Fruit fly (Drosophila melanogaster) whole organism, prepupa: Measurements from ENCODE around the gene COX7AL2.

Source experiments
- Blimp-1 ChIP-seq: fragments of 200-800 bp; sonication (Bioruptor generic); optimal IDR thresholded peaks from 3 replicates; lab custom pipeline; 2017; ENCODE audit warnings: missing biosample characterization, missing genetic modification characterization, mild to moderate bottlenecking, moderate library complexity, missing genetic modification reagents
- CG10631 ChIP-seq: fragments of 200-800 bp; sonication (Bioruptor generic); optimal IDR thresholded peaks from 2 replicates; lab custom pipeline; 2016; ENCODE audit warnings: missing biosample characterization, missing genetic modification characterization
- CG11294 ChIP-seq: fragments of 200-800 bp; sonication (Bioruptor generic); IDR thresholded peaks from 2 replicates; pipeline ENCODE4 v1.3.6; 2022; ENCODE audit warnings: missing biosample characterization, missing genetic modification characterization
- CG11762 ChIP-seq: fragments of 200-800 bp; sonication (Bioruptor generic); optimal IDR thresholded peaks from 3 replicates; lab custom pipeline; 2016; ENCODE audit warnings: missing biosample characterization, missing genetic modification characterization; ENCODE audit not compliant: insufficient read depth
- CG11902 ChIP-seq: fragments of 200-800 bp; sonication (Bioruptor generic); optimal IDR thresholded peaks from 3 replicates; lab custom pipeline; 2016; ENCODE audit warnings: missing biosample characterization, missing genetic modification characterization
- CG15336 ChIP-seq: fragments of 200-800 bp; sonication (Bioruptor generic); IDR thresholded peaks from 2 replicates; pipeline ENCODE4 v1.3.6; 2022; ENCODE audit warnings: missing biosample characterization, missing genetic modification characterization
- CG16779 ChIP-seq: fragments of 200-800 bp; sonication (Bioruptor generic); optimal IDR thresholded peaks from 3 replicates; lab custom pipeline; 2017; ENCODE audit warnings: missing biosample characterization, mild to moderate bottlenecking, missing genetic modification characterization
- CG31627 ChIP-seq: fragments of 200-800 bp; sonication (Bioruptor generic); optimal IDR thresholded peaks from 3 replicates; lab custom pipeline; 2016; ENCODE audit warnings: missing biosample characterization, missing genetic modification characterization
- CG34406 ChIP-seq: fragments of 200-800 bp; sonication (Bioruptor generic); optimal IDR thresholded peaks from 3 replicates; lab custom pipeline; 2016; ENCODE audit warnings: missing biosample characterization, missing genetic modification characterization
- CG3919 ChIP-seq: fragments of 200-800 bp; sonication (Bioruptor generic); optimal IDR thresholded peaks from 3 replicates; lab custom pipeline; 2016; ENCODE audit warnings: missing biosample characterization, missing genetic modification characterization
- CG4318 ChIP-seq: fragments of 200-800 bp; sonication (Bioruptor generic); optimal IDR thresholded peaks from 3 replicates; lab custom pipeline; 2017; ENCODE audit warnings: missing biosample characterization, mild to moderate bottlenecking, missing genetic modification characterization
- CG6792 ChIP-seq: fragments of 200-800 bp; sonication (Bioruptor generic); optimal IDR thresholded peaks from 3 replicates; lab custom pipeline; 2016; ENCODE audit warnings: missing biosample characterization, missing genetic modification characterization
- CG6808 ChIP-seq: fragments of 200-800 bp; sonication (Bioruptor generic); optimal IDR thresholded peaks from 3 replicates; lab custom pipeline; 2017; ENCODE audit warnings: missing biosample characterization, missing genetic modification characterization, mild to moderate bottlenecking, moderate library complexity, missing genetic modification reagents
- CG6854 ChIP-seq: fragments of 200-800 bp; sonication (Bioruptor generic); optimal IDR thresholded peaks from 2 replicates; lab custom pipeline; 2017; ENCODE audit warnings: missing biosample characterization, mild to moderate bottlenecking, missing genetic modification characterization
- CG8119 ChIP-seq: fragments of 200-800 bp; sonication (Bioruptor generic); IDR thresholded peaks from 3 replicates; pipeline ENCODE4 v1.3.6; 2022; ENCODE audit warnings: missing biosample characterization, missing genetic modification characterization
- CG8319 ChIP-seq: fragments of 200-800 bp; sonication (Bioruptor generic); optimal IDR thresholded peaks from 3 replicates; lab custom pipeline; 2016; ENCODE audit warnings: missing biosample characterization, missing genetic modification characterization
- CG8632 ChIP-seq: fragments of 200-800 bp; sonication (Bioruptor generic); optimal IDR thresholded peaks from 3 replicates; lab custom pipeline; 2016; ENCODE audit warnings: missing biosample characterization, missing genetic modification characterization
- CG9139 ChIP-seq: fragments of 200-800 bp; sonication (Bioruptor generic); optimal IDR thresholded peaks from 3 replicates; lab custom pipeline; 2017; ENCODE audit warnings: missing biosample characterization, mild to moderate bottlenecking, missing genetic modification characterization
- Eip75B ChIP-seq: fragments of 200-800 bp; sonication (Bioruptor generic); optimal IDR thresholded peaks from 3 replicates; lab custom pipeline; 2016; ENCODE audit warnings: missing biosample characterization, missing genetic modification characterization
- Eip78C ChIP-seq: fragments of 200-800 bp; sonication (Bioruptor generic); peaks from one replicate; lab custom pipeline; 2016; ENCODE audit warnings: missing biosample characterization, missing genetic modification characterization
- Eip93F ChIP-seq: fragments of 200-800 bp; sonication (Bioruptor generic); optimal IDR thresholded peaks from 2 replicates; lab custom pipeline; 2016; ENCODE audit warnings: missing biosample characterization, mild to moderate bottlenecking, missing genetic modification characterization
- Ets96B ChIP-seq: fragments of 200-800 bp; optimal IDR thresholded peaks from 2 replicates; lab custom pipeline; 2019; ENCODE audit warnings: missing biosample characterization, mild to moderate bottlenecking, missing genetic modification characterization, moderate library complexity
- Hr38 ChIP-seq: sonication (Bioruptor generic); optimal IDR thresholded peaks from 2 replicates; lab custom pipeline; 2016; ENCODE audit warnings: missing biosample characterization, missing genetic modification characterization
- Hr39 ChIP-seq: fragments of 200-800 bp; sonication (Bioruptor generic); optimal IDR thresholded peaks from 2 replicates; lab custom pipeline; 2016; ENCODE audit warnings: missing biosample characterization, missing genetic modification characterization
- Hr4 ChIP-seq: fragments of 200-800 bp; sonication (Bioruptor generic); optimal IDR thresholded peaks from 3 replicates; lab custom pipeline; 2016; ENCODE audit warnings: missing biosample characterization, missing genetic modification characterization
- Lpt ChIP-seq: fragments of 200-800 bp; sonication (Bioruptor generic); optimal IDR thresholded peaks from 3 replicates; lab custom pipeline; 2016; ENCODE audit warnings: missing biosample characterization, missing genetic modification characterization
- Met ChIP-seq: fragments of 200-800 bp; sonication (Bioruptor generic); optimal IDR thresholded peaks from 3 replicates; lab custom pipeline; 2016; ENCODE audit warnings: missing biosample characterization, missing genetic modification characterization
- OdsH ChIP-seq: fragments of 200-800 bp; sonication (Bioruptor generic); optimal IDR thresholded peaks from 3 replicates; lab custom pipeline; 2016; ENCODE audit warnings: missing biosample characterization, missing genetic modification characterization
- Smox ChIP-seq: fragments of 200-800 bp; sonication (Bioruptor generic); optimal IDR thresholded peaks from 3 replicates; lab custom pipeline; 2016; ENCODE audit warnings: missing biosample characterization, missing genetic modification characterization
- Sox102F ChIP-seq: fragments of 200-800 bp; sonication (Bioruptor generic); optimal IDR thresholded peaks from 2 replicates; lab custom pipeline; 2016; ENCODE audit warnings: missing biosample characterization, mild to moderate bottlenecking, missing genetic modification characterization
- achi ChIP-seq: fragments of 200-800 bp; sonication (Bioruptor generic); optimal IDR thresholded peaks from 3 replicates; lab custom pipeline; 2016; ENCODE audit warnings: missing biosample characterization, missing genetic modification characterization
- cyc ChIP-seq: fragments of 200-800 bp; sonication (Bioruptor generic); optimal IDR thresholded peaks from 3 replicates; lab custom pipeline; 2016; ENCODE audit warnings: missing biosample characterization, missing genetic modification characterization
- dac ChIP-seq: fragments of 200-800 bp; sonication (Bioruptor generic); optimal IDR thresholded peaks from 2 replicates; lab custom pipeline; 2017; ENCODE audit warnings: missing biosample characterization, mild to moderate bottlenecking, missing genetic modification characterization
- dsx ChIP-seq: fragments of 200-800 bp; optimal IDR thresholded peaks from 3 replicates; lab custom pipeline; 2019; ENCODE audit warnings: missing biosample characterization, mild to moderate bottlenecking, missing genetic modification characterization, moderate library complexity; ENCODE audit not compliant: poor library complexity, severe bottlenecking
- eg ChIP-seq: fragments of 200-800 bp; sonication (Bioruptor generic); IDR thresholded peaks from 3 replicates; pipeline ENCODE4 v1.3.6; 2022; ENCODE audit warnings: missing biosample characterization, missing genetic modification characterization
- esn ChIP-seq: fragments of 200-800 bp; sonication (Bioruptor generic); optimal IDR thresholded peaks from 2 replicates; lab custom pipeline; 2016; ENCODE audit warnings: missing biosample characterization, mild to moderate bottlenecking, missing genetic modification characterization, moderate library complexity
- fd59A ChIP-seq: fragments of 200-800 bp; sonication (Bioruptor generic); optimal IDR thresholded peaks from 2 replicates; lab custom pipeline; 2017; ENCODE audit warnings: missing biosample characterization, mild to moderate bottlenecking, missing genetic modification characterization, missing genetic modification reagents
- fd85E ChIP-seq: fragments of 200-800 bp; sonication (Bioruptor generic); optimal IDR thresholded peaks from 3 replicates; lab custom pipeline; 2016; ENCODE audit warnings: missing biosample characterization, missing genetic modification characterization
- fkh ChIP-seq: fragments of 200-800 bp; sonication (Bioruptor generic); optimal IDR thresholded peaks from 3 replicates; lab custom pipeline; 2017; ENCODE audit warnings: missing biosample characterization, mild to moderate bottlenecking, missing genetic modification characterization, moderate library complexity
- lz ChIP-seq: fragments of 200-800 bp; sonication (Bioruptor generic); optimal IDR thresholded peaks from 3 replicates; lab custom pipeline; 2016; ENCODE audit warnings: missing biosample characterization, missing genetic modification characterization
- net ChIP-seq: fragments of 200-800 bp; sonication (Bioruptor generic); optimal IDR thresholded peaks from 3 replicates; lab custom pipeline; 2016; ENCODE audit warnings: missing biosample characterization, missing genetic modification characterization
- pdm3 ChIP-seq: fragments of 200-800 bp; sonication (Bioruptor generic); optimal IDR thresholded peaks from 3 replicates; lab custom pipeline; 2016; ENCODE audit warnings: missing biosample characterization, missing genetic modification characterization
- ss ChIP-seq, 2 experiments: fragments of 200-800 bp; sonication (Bioruptor generic); optimal IDR thresholded peaks; 2 replicates in 1 of 2; 3 replicates in 1 of 2; lab custom pipeline; 2017 to 2018; ENCODE audit warnings: mild to moderate bottlenecking in 2 of 2, missing biosample characterization in 2 of 2, missing genetic modification characterization in 2 of 2, moderate library complexity in 1 of 2
- svp ChIP-seq: fragments of 200-800 bp; sonication (Bioruptor generic); peaks from one replicate; lab custom pipeline; 2016; ENCODE audit warnings: missing biosample characterization, missing genetic modification characterization
- topi ChIP-seq: fragments of 200-800 bp; sonication (Bioruptor generic); optimal IDR thresholded peaks from 3 replicates; lab custom pipeline; 2016; ENCODE audit warnings: missing biosample characterization, missing genetic modification characterization

Gene COX7AL2

dm6 chr2L:2202018-2202852, 4.5 kb upstream of the COX7AL2 start (continued):
- TF ChIP-seq CG9139 (GFP tag; lab: Kevin White, UChicago) (peak; percentile 100), CG3919 (GFP tag; lab: Kevin White, UChicago) (peak; percentile 100), Eip78C (GFP tag; lab: Kevin White, UChicago) (peak; percentile 100), ss (GFP tag; optimal IDR thresholded peaks at IDR 0.05; lab: Kevin White, UChicago) (peak; percentile 100), achi (GFP tag; lab: Kevin White, UChicago) (peak; percentile 99), Met (GFP tag; lab: Kevin White, UChicago) (peak; percentile 100), svp (GFP tag; lab: Kevin White, UChicago) (peak; percentile 100), topi (GFP tag; lab: Kevin White, UChicago) (peak; percentile 100), Hr39 (GFP tag; lab: Kevin White, UChicago) (peak; percentile 100), fd85E (GFP tag; lab: Kevin White, UChicago) (peak; percentile 98), CG16779 (tag; lab: Kevin White, UChicago) (peak; percentile 99), CG15336 (GFP tag; lab: Robert Waterston, UW) (peak; percentile 100), CG8632 (GFP tag; lab: Kevin White, UChicago) (peak; percentile 100), Eip93F (GFP tag; lab: Kevin White, UChicago) (no peak), CG11902 (GFP tag; lab: Kevin White, UChicago) (peak; percentile 99), Sox102F (GFP tag; lab: Kevin White, UChicago) (peak; percentile 100), pdm3 (GFP tag; lab: Kevin White, UChicago) (peak; percentile 100), CG34406 (GFP tag; lab: Kevin White, UChicago) (peak; percentile 100), fd59A (peak; percentile 99)

dm6 chr2L:2201107-2201561, 3.4 kb upstream of the COX7AL2 start:
- TF ChIP-seq CG6792 (GFP tag; lab: Kevin White, UChicago) (peak; percentile 82), CG11762 (GFP tag; lab: Kevin White, UChicago) (peak; percentile 79), CG31627 (GFP tag; lab: Kevin White, UChicago) (peak; percentile 83), CG6854 (no peak), CG4318 (GFP tag; lab: Kevin White, UChicago) (peak; percentile 96), eg (GFP tag; lab: Robert Waterston, UW) (peak; percentile 91), Blimp-1 (peak; percentile 36), Smox (peak; percentile 80), CG34406 (GFP tag; lab: Kevin White, UChicago) (peak; percentile 83), Eip78C (GFP tag; lab: Kevin White, UChicago) (peak; percentile 96), Hr4 (GFP tag; lab: Kevin White, UChicago) (peak; percentile 96), CG3919 (GFP tag; lab: Kevin White, UChicago) (peak; percentile 92), CG10631 (GFP tag; lab: Kevin White, UChicago) (peak; percentile 94), Hr39 (GFP tag; lab: Kevin White, UChicago) (peak; percentile 81), Eip75B (GFP tag; lab: Kevin White, UChicago) (peak; percentile 89), dsx (GFP tag; lab: Kevin White, UChicago) (peak; percentile 83), dac (GFP tag; lab: Kevin White, UChicago) (peak; percentile 89), CG6808 (GFP tag; lab: Kevin White, UChicago) (peak; percentile 87), Sox102F (GFP tag; lab: Kevin White, UChicago) (peak; percentile 72), Ets96B (tag; lab: Kevin White, UChicago) (peak; percentile 85), fkh (GFP tag; lab: Kevin White, UChicago) (peak; percentile 90), Lpt (GFP tag; lab: Kevin White, UChicago) (peak; percentile 78), achi (GFP tag; lab: Kevin White, UChicago) (peak; percentile 90), fd59A (peak; percentile 90), Hr38 (GFP tag; lab: Kevin White, UChicago) (no peak), OdsH (peak; percentile 94), CG11902 (GFP tag; lab: Kevin White, UChicago) (peak; percentile 69), CG11294 (GFP tag; lab: Robert Waterston, UW) (peak; percentile 86), pdm3 (GFP tag; lab: Kevin White, UChicago) (peak; percentile 89), cyc (GFP tag; lab: Kevin White, UChicago) (peak; percentile 80), Met (GFP tag; lab: Kevin White, UChicago) (peak; percentile 83), CG8319 (peak; percentile 66), CG9139 (GFP tag; lab: Kevin White, UChicago) (peak; percentile 65), esn (GFP tag; lab: Kevin White, UChicago) (peak; percentile 86), net (GFP tag; lab: Kevin White, UChicago) (peak; percentile 91), lz (GFP tag; lab: Kevin White, UChicago) (peak; percentile 83), CG8119 (GFP tag; lab: Robert Waterston, UW) (peak; percentile 93)
